Fruit fly (Drosophila melanogaster) whole organism, embryonic: ENCODE data around the gene Amacr.

Experiments
- CG11247 ChIP-seq: fragments of 200-800 bp; sonication (Bioruptor generic); IDR thresholded peaks from 2 replicates; pipeline ENCODE4 v1.3.6; 2022; ENCODE audit warnings: missing biosample characterization, missing genetic modification characterization
- CG5245 ChIP-seq: fragments of 200-800 bp; sonication (Bioruptor generic); optimal IDR thresholded peaks from 3 replicates; lab custom pipeline; 2016; ENCODE audit warnings: missing biosample characterization, missing genetic modification characterization
- CG6683 ChIP-seq: fragments of 200-800 bp; sonication (Bioruptor generic); optimal IDR thresholded peaks from 2 replicates; lab custom pipeline; 2017; ENCODE audit warnings: missing biosample characterization, mild to moderate bottlenecking, missing genetic modification characterization, missing genetic modification reagents
- ap ChIP-seq: fragments of 200-800 bp; sonication (Bioruptor generic); IDR thresholded peaks from 2 replicates; pipeline ENCODE4 v1.3.6; 2022; ENCODE audit warnings: missing biosample characterization, missing genetic modification characterization
- ssp ChIP-seq: fragments of 200-800 bp; sonication (Bioruptor generic); IDR thresholded peaks from 2 replicates; pipeline ENCODE4 v1.3.6; 2022; ENCODE audit warnings: missing biosample characterization, missing genetic modification characterization

DNA sequence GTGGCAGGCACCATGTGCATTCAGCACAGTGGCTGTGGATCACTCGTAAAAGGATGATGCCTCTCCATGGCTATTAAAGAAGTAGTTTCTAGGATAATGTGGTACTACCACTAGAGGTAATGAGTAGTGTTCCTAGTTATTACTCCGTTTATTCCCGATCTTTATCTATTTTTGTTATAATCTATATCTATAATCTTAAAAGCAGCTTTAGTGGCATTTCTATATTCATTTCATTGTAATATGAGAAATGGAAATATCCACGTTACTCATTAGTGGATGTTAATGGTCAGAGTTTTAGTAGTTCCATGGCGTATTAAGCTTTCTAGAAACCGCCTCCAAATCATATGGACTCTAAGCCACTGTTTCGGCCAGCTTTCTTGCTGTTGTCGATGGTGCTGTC, 35.4 kb downstream of the Amacr start:
- TF ChIP-seq ssp (GFP tag; lab: Robert Waterston, UW) (no peak), CG6683 (GFP tag; lab: Kevin White, UChicago) (no peak), CG5245 (no peak), ap (GFP tag; lab: Robert Waterston, UW) (no peak), CG11247 (GFP tag; lab: Robert Waterston, UW) (no peak)
